Fruit fly (Drosophila melanogaster) whole organism, embryonic: Measurements from ENCODE around the gene CG13049.
A peak's percentile ranks its signal among the peaks of the same experiment; 100 is the strongest.

Experiments
- Blimp-1 ChIP-seq: fragments of 200-800 bp; sonication (Bioruptor generic); optimal IDR thresholded peaks from 3 replicates; lab custom pipeline; 2018; ENCODE audit warnings: missing biosample characterization, missing genetic modification characterization, mild to moderate bottlenecking, moderate library complexity, missing genetic modification reagents
- CG10209 ChIP-seq: fragments of 200-800 bp; sonication (Bioruptor generic); optimal IDR thresholded peaks from 3 replicates; lab custom pipeline; 2017; ENCODE audit warnings: missing biosample characterization, mild to moderate bottlenecking, missing genetic modification characterization, missing genetic modification reagents
- CG10462 ChIP-seq: fragments of 200-800 bp; sonication (Bioruptor generic); optimal IDR thresholded peaks from 2 replicates; lab custom pipeline; 2016; ENCODE audit warnings: missing biosample characterization, missing genetic modification characterization
- CG10565 ChIP-seq: fragments of 200-800 bp; sonication (Bioruptor generic); optimal IDR thresholded peaks from 3 replicates; lab custom pipeline; 2016; ENCODE audit warnings: missing biosample characterization, mild to moderate bottlenecking, missing genetic modification characterization
- CG1647 ChIP-seq: fragments of 200-800 bp; sonication (Bioruptor generic); optimal IDR thresholded peaks from 3 replicates; lab custom pipeline; 2016; ENCODE audit warnings: missing biosample characterization, missing genetic modification characterization
- CG18764 ChIP-seq: fragments of 200-800 bp; sonication (Bioruptor generic); optimal IDR thresholded peaks from 3 replicates; lab custom pipeline; 2016; ENCODE audit warnings: missing biosample characterization, missing genetic modification characterization
- CG30020 ChIP-seq: fragments of 200-800 bp; optimal IDR thresholded peaks from 2 replicates; lab custom pipeline; 2019; ENCODE audit warnings: missing biosample characterization, mild to moderate bottlenecking, missing genetic modification characterization, moderate library complexity
- CG4424 ChIP-seq: fragments of 200-800 bp; sonication (Bioruptor generic); optimal IDR thresholded peaks from 3 replicates; lab custom pipeline; 2016; ENCODE audit warnings: missing biosample characterization, missing genetic modification characterization
- CG6765 ChIP-seq: fragments of 200-800 bp; sonication (Bioruptor generic); optimal IDR thresholded peaks from 3 replicates; lab custom pipeline; 2017; ENCODE audit warnings: missing biosample characterization, mild to moderate bottlenecking, missing genetic modification characterization
- CG7963 ChIP-seq: fragments of 200-800 bp; sonication (Bioruptor generic); IDR thresholded peaks from 3 replicates; pipeline ENCODE4 v1.3.6; 2022; ENCODE audit warnings: missing biosample characterization, missing genetic modification characterization; ENCODE audit not compliant: partially characterized antibody
- CG7987 ChIP-seq: fragments of 200-800 bp; sonication (Bioruptor generic); optimal IDR thresholded peaks from 2 replicates; lab custom pipeline; 2018; ENCODE audit warnings: missing biosample characterization, mild to moderate bottlenecking, missing genetic modification characterization, moderate library complexity
- CG8944 ChIP-seq: fragments of 200-800 bp; sonication (Bioruptor generic); optimal IDR thresholded peaks from 3 replicates; lab custom pipeline; 2016; ENCODE audit warnings: missing biosample characterization, missing genetic modification characterization
- CHES-1-like ChIP-seq: fragments of 200-800 bp; sonication (Bioruptor generic); optimal IDR thresholded peaks from 2 replicates; lab custom pipeline; 2016; ENCODE audit warnings: missing biosample characterization, missing genetic modification characterization
- CTCF ChIP-seq: fragments of 200-800 bp; sonication (Bioruptor generic); optimal IDR thresholded peaks from 2 replicates; lab custom pipeline; 2017; ENCODE audit warnings: missing biosample characterization, mild to moderate bottlenecking, missing genetic modification characterization, moderate library complexity
- Hr78 ChIP-seq, 2 experiments: fragments of 200-800 bp in 1 of 2; fragments of >200 bp in 1 of 2; sonication (Bioruptor generic) in 1 of 2; optimal IDR thresholded peaks; 2 replicates each; lab custom pipeline; 2017 to 2019; ENCODE audit warnings: missing biosample characterization in 2 of 2, missing genetic modification characterization in 2 of 2, mild to moderate bottlenecking in 1 of 2, moderate library complexity in 1 of 2
- Lim3 ChIP-seq: fragments of 200-800 bp; sonication (Bioruptor generic); IDR thresholded peaks from 2 replicates; pipeline ENCODE4 v1.3.6; 2022; ENCODE audit warnings: missing biosample characterization, missing genetic modification characterization
- Mrtf ChIP-seq: fragments of 200-800 bp; sonication (Bioruptor generic); IDR thresholded peaks from 3 replicates; pipeline ENCODE4 v1.3.6; 2022; ENCODE audit warnings: missing biosample characterization, missing genetic modification characterization
- NC2β ChIP-seq: fragments of 200-800 bp; sonication (Bioruptor generic); optimal IDR thresholded peaks from 2 replicates; lab custom pipeline; 2016; ENCODE audit warnings: missing biosample characterization, missing genetic modification characterization
- Optix ChIP-seq: fragments of 200-800 bp; sonication (Bioruptor generic); IDR thresholded peaks from 3 replicates; pipeline ENCODE4 v1.3.6; 2022; ENCODE audit warnings: missing biosample characterization, missing genetic modification characterization
- Rx ChIP-seq: fragments of 200-800 bp; sonication (Bioruptor generic); IDR thresholded peaks from 2 replicates; pipeline ENCODE4 v1.3.6; 2022; ENCODE audit warnings: missing biosample characterization, missing genetic modification characterization
- Spps ChIP-seq: fragments of 200-800 bp; sonication (Bioruptor generic); optimal IDR thresholded peaks from 2 replicates; lab custom pipeline; 2018; ENCODE audit warnings: missing biosample characterization, mild to moderate bottlenecking, missing genetic modification characterization
- Xrp1 ChIP-seq: fragments of 200-800 bp; sonication (Bioruptor generic); IDR thresholded peaks from 2 replicates; pipeline ENCODE4 v1.3.6; 2022; ENCODE audit warnings: missing biosample characterization, missing genetic modification characterization
- abd-A ChIP-seq: fragments of 200-800 bp; sonication (Bioruptor generic); optimal IDR thresholded peaks from 3 replicates; lab custom pipeline; 2019; ENCODE audit warnings: missing biosample characterization, mild to moderate bottlenecking, missing genetic modification characterization, moderate library complexity
- cato ChIP-seq: fragments of 200-800 bp; sonication (Bioruptor generic); optimal IDR thresholded peaks from 2 replicates; lab custom pipeline; 2016; ENCODE audit warnings: missing biosample characterization, missing genetic modification characterization, borderline replicate concordance
- dmrt99B ChIP-seq: fragments of 200-800 bp; sonication (Bioruptor generic); optimal IDR thresholded peaks from 2 replicates; lab custom pipeline; 2018; ENCODE audit warnings: missing biosample characterization, mild to moderate bottlenecking, missing genetic modification characterization, moderate library complexity
- fru ChIP-seq: fragments of >200 bp; optimal IDR thresholded peaks from 2 replicates; lab custom pipeline; 2017
- gcm ChIP-seq: fragments of 200-800 bp; sonication (Bioruptor generic); optimal IDR thresholded peaks from 2 replicates; lab custom pipeline; 2019; ENCODE audit warnings: missing biosample characterization, mild to moderate bottlenecking, missing genetic modification characterization, moderate library complexity
- grn ChIP-seq: fragments of 200-800 bp; sonication (Bioruptor generic); optimal IDR thresholded peaks from 3 replicates; lab custom pipeline; 2017; ENCODE audit warnings: missing biosample characterization, missing genetic modification characterization
- nmo ChIP-seq: fragments of 200-800 bp; sonication (Bioruptor generic); optimal IDR thresholded peaks from 2 replicates; lab custom pipeline; 2018; ENCODE audit warnings: missing biosample characterization, mild to moderate bottlenecking, missing genetic modification characterization, moderate library complexity
- sug ChIP-seq: fragments of 200-800 bp; optimal IDR thresholded peaks from 2 replicates; lab custom pipeline; 2019; ENCODE audit warnings: missing biosample characterization, mild to moderate bottlenecking, missing genetic modification characterization, moderate library complexity
- tin ChIP-seq: fragments of 200-800 bp; sonication (Bioruptor generic); optimal IDR thresholded peaks from 3 replicates; lab custom pipeline; 2016; ENCODE audit warnings: missing biosample characterization, missing genetic modification characterization
- toy ChIP-seq: fragments of 200-800 bp; sonication (Bioruptor generic); IDR thresholded peaks from 2 replicates; pipeline ENCODE4 v1.3.6; 2022; ENCODE audit warnings: missing biosample characterization, missing genetic modification characterization
- tup ChIP-seq: fragments of 200-800 bp; sonication (Bioruptor generic); optimal IDR thresholded peaks from 2 replicates; lab custom pipeline; 2016; ENCODE audit warnings: missing biosample characterization, mild to moderate bottlenecking, missing genetic modification characterization, moderate library complexity
- unc-4 ChIP-seq: fragments of 200-800 bp; sonication (Bioruptor generic); IDR thresholded peaks from 2 replicates; pipeline ENCODE4 v1.3.6; 2022; ENCODE audit warnings: missing biosample characterization, missing genetic modification characterization; ENCODE audit not compliant: partially characterized antibody
- vnd ChIP-seq: fragments of 200-800 bp; sonication (Bioruptor generic); IDR thresholded peaks from 3 replicates; pipeline ENCODE4 v1.3.6; 2022; ENCODE audit warnings: missing biosample characterization, missing genetic modification characterization; ENCODE audit not compliant: partially characterized antibody

Gene CG13049

DNA sequence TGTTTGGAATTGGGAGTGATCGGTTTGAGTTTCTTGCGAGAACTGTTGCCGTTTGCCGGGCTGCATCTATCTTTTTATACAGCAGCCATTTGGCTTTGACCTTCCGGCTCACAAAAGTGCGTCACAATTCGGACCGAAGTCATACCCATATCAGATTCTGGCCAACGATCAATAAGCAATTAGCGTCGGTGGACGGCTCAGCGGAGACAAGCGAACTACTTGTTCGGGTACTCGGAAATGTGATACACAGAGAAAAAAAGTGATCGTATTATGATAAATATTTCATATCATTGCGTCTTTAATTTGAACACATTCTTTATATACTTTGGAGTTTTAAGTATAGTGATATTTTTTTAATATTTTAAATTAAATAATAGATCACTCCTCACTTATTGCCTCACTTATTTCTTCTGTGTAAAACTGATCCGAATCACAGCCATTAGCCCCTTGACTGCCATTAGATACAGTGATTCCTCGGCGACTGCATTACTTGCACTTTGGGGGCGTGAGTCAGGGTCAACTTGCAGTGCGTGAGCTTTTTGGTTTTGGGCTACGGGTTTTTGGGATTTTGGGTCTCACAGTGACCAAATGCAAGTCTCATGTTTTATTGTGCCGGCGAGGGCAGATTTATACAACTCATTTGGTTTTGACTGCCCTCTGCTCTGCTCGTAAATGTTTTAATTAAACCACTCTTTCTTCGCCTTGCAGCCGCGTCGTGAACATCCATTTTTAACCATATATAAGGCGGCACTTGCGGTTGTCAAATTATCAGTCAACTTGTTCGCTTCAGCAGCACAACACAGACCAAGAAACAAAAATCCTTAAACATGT lies 24.3 kb upstream of the CG13049 start, which contains the start of the genes CG13043 and CG13063 (continued):
- TF ChIP-seq CHES-1-like (no peak), Optix (GFP tag; lab: Robert Waterston, UW) (no peak), CG7963 (GFP tag; lab: Robert Waterston, UW) (no peak), NC2β (no peak)

DNA sequence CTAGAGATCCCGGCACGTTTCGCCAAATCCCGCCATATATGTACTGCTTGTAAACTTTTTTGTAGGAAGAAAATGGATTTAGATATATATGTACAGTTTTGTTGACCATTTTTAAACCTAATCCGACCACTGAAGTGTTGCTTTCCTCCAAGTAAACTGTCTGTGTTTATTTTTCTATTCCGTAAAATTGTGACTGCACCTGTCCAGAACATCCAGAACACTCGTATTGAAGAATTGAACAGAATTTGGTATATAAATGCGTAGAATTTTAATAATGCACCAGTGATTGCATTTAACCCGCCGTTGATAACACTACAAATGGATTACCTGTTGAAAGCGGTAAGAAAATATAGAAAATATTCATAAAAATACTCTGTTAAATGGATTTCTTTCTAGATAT lies 22.3 kb upstream of the CG13049 start, which contains the start of gene CG43249:
CG43249 (plus strand) TSS at position 301 of the 400 bp plus-strand sequence.
- TF ChIP-seq CG4424 (GFP tag; lab: Kevin White, UChicago) (no peak), Hr78 (GFP tag; optimal IDR thresholded peaks at IDR 0.05; lab: Kevin White, UChicago) (no peak), fru (lab: Kevin White, UChicago) (no peak), toy (no peak), tin (GFP tag; lab: Kevin White, UChicago) (no peak), Rx (GFP tag; lab: Robert Waterston, UW) (no peak), CG10462 (GFP tag; lab: Kevin White, UChicago) (no peak), CG18764 (GFP tag; lab: Kevin White, UChicago) (no peak), sug (tag; lab: Kevin White, UChicago) (no peak), CG10565 (GFP tag; lab: Kevin White, UChicago) (no peak), abd-A (no peak), CG7987 (GFP tag; lab: Kevin White, UChicago) (no peak), dmrt99B (tag; lab: Kevin White, UChicago) (no peak)

dm6 chr3L:16303078-16303477 lies 21.3 kb upstream of the CG13049 start, which contains the start of gene CG13044:
Gene CG13044 (minus strand): TSS chr3L:16303178.
- TF ChIP-seq Lim3 (GFP tag; lab: Robert Waterston, UW) (no peak), CTCF (GFP tag; lab: Kevin White, UChicago) (no peak), tup (GFP tag; lab: Kevin White, UChicago) (no peak), Blimp-1 (GFP tag; lab: Kevin White, UChicago) (peak; percentile 16), gcm (GFP tag; lab: Kevin White, UChicago) (no peak), Hr78 (GFP tag; optimal IDR thresholded peaks at IDR 0.05; lab: Kevin White, UChicago) (no peak), CG1647 (GFP tag; lab: Kevin White, UChicago) (no peak)

DNA sequence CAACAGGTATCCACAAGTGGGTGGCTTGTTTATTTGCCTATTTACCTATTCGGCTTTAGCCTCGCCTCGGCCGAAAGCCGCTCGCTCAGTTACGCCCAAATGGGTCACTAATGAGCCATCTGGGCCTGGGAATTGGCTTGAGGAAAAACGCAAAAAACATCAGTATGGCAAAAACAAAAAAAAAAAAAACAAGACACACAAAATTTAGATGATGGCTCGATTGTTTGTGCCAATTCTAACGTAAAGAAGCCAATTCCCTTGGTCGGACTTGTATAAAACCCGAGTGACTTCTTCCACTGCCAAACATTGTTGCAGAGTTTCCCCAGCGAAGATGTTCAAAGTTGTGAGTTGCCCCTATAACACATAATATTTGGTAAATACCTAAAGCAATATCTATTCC lies 19.4 kb upstream of the CG13049 start, which contains the start of gene CG4982:
CG4982 (plus strand) TSS at position 301 of the 400 bp plus-strand sequence.
- TF ChIP-seq unc-4 (GFP tag; lab: Robert Waterston, UW) (no peak), nmo (no peak), CG8944 (GFP tag; lab: Kevin White, UChicago) (no peak), Mrtf (GFP tag; lab: Robert Waterston, UW) (no peak), vnd (GFP tag; lab: Robert Waterston, UW) (no peak), cato (GFP tag; lab: Kevin White, UChicago) (no peak), Xrp1 (no peak), CG6765 (GFP tag; lab: Kevin White, UChicago) (no peak), CG30020 (tag; lab: Kevin White, UChicago) (no peak), Spps (tag; lab: Kevin White, UChicago) (no peak), CG1647 (GFP tag; lab: Kevin White, UChicago) (no peak), grn (GFP tag; lab: Kevin White, UChicago) (no peak), CG10209 (no peak)
- TF ChIP-seq, all 482 proteins: peak for 0
